Worm (Caenorhabditis elegans): ENCODE measurements around the gene F02C12.3.

ce11 chrX:13435116-13435515, 38.3 kb downstream of the F02C12.3 start:
- TF ChIP-seq ceh-13 (GFP tag; optimal IDR thresholded peaks at IDR 0.05), result no peak
- TF ChIP-seq tbx-11 (GFP tag; IDR thresholded peaks at IDR 0.05), result no peak
- TF ChIP-seq ama-1 (optimal IDR thresholded peaks at IDR 0.05), result no peak
- TF ChIP-seq scrt-1 (GFP tag; IDR thresholded peaks at IDR 0.05), result no peak
- no peak for TF ChIP-seq ets-7 (tag; optimal IDR thresholded peaks at IDR 0.05)
- TF ChIP-seq F13C5.2 (tag; optimal IDR thresholded peaks at IDR 0.05), result no peak
- no peak for TF ChIP-seq flt-1 (GFP tag; IDR thresholded peaks at IDR 0.05)
- TF ChIP-seq sea-1 (GFP tag; conservative IDR thresholded peaks at IDR 0.05), result no peak
- TF ChIP-seq aly-1 (tag; optimal IDR thresholded peaks at IDR 0.05), result no peak
